Worm (Caenorhabditis elegans) whole organism, early embryonic: ENCODE data around the gene Y38C1AA.12.

Source experiments
- B0310.2 ChIP-seq: sonication (generic microtip); optimal IDR thresholded peaks from 2 replicates; lab custom pipeline; 2016; ENCODE audit warnings: mild to moderate bottlenecking, missing genetic modification characterization, missing compliant biosample characterization
- ama-1 ChIP-seq: fragments of 150-350 bp; optimal IDR thresholded peaks from 2 replicates; lab custom pipeline; 2014
- ceh-13 ChIP-seq: fragments of 200-800 bp; sonication (Bioruptor generic); optimal IDR thresholded peaks from 2 replicates; lab custom pipeline; 2018; ENCODE audit warnings: mild to moderate bottlenecking, missing genetic modification characterization, missing compliant biosample characterization
- ceh-36 ChIP-seq: sonication (generic microtip); optimal IDR thresholded peaks from 2 replicates; lab custom pipeline; 2016; ENCODE audit warnings: missing genetic modification characterization, inconsistent platforms, missing compliant biosample characterization
- pes-1 ChIP-seq: fragments of 200-800 bp; sonication (Bioruptor generic); IDR thresholded peaks from 2 replicates; pipeline ENCODE4 v1.3.6; 2022; ENCODE audit warnings: missing genetic modification reagents, missing genetic modification characterization, missing compliant biosample characterization
- tbx-11 ChIP-seq: fragments of 200-800 bp; sonication (Bioruptor generic); IDR thresholded peaks from 2 replicates; pipeline ENCODE4 v1.3.6; 2022; ENCODE audit warnings: missing genetic modification characterization, missing compliant biosample characterization

ce11 chrIV:240257-240754, 48.2 kb downstream of the Y38C1AA.12 start, which contains the start of the genes fnta-1 and cogc-8:
- TF ChIP-seq tbx-11 (GFP tag; lab: Robert Waterston, UW) (no peak), B0310.2 (tag; lab: Kevin White, UChicago) (no peak), pes-1 (GFP tag; lab: Robert Waterston, UW) (no peak), ama-1 (lab: Kevin White, UChicago) (no peak), ceh-13 (no peak), ceh-36 (no peak)
